Worm (Caenorhabditis elegans) whole organism, L1 larva: Measurements from ENCODE around the gene M163.22.

Source experiments
- Y116A8C.19 ChIP-seq: sonication (generic microtip); optimal IDR thresholded peaks from 2 replicates; lab custom pipeline; 2016; ENCODE audit warnings: missing compliant biosample characterization, missing genetic modification characterization, borderline replicate concordance
- ama-1 ChIP-seq: fragments of 150-350 bp; optimal IDR thresholded peaks from 2 replicates; lab custom pipeline; 2014
- ceh-8 ChIP-seq: fragments of 200-800 bp; sonication (Bioruptor generic); optimal IDR thresholded peaks from 2 replicates; lab custom pipeline; 2018; ENCODE audit warnings: mild to moderate bottlenecking, missing genetic modification characterization, moderate library complexity, missing compliant biosample characterization
- ces-1 ChIP-seq: fragments of 150-350 bp; optimal IDR thresholded peaks from 2 replicates; lab custom pipeline; 2014; ENCODE audit warnings: missing biosample characterization, missing genetic modification reagents, missing genetic modification characterization
- jun-1 ChIP-seq: fragments of 150-350 bp; optimal IDR thresholded peaks from 2 replicates; lab custom pipeline; 2014; ENCODE audit warnings: missing biosample characterization, missing genetic modification reagents, missing genetic modification characterization
- lin-13 ChIP-seq: fragments of 150-350 bp; optimal IDR thresholded peaks from 2 replicates; lab custom pipeline; 2014; ENCODE audit warnings: missing biosample characterization, missing genetic modification reagents, missing genetic modification characterization
- lin-39 ChIP-seq: fragments of 150-350 bp; optimal IDR thresholded peaks from 2 replicates; lab custom pipeline; 2014; ENCODE audit warnings: missing biosample characterization, missing genetic modification reagents, missing genetic modification characterization
- lsy-2 ChIP-seq, 2 experiments: fragments of 150-350 bp; optimal IDR thresholded peaks; 2 replicates each; lab custom pipeline; 2014; ENCODE audit warnings: missing biosample characterization in 2 of 2, missing genetic modification characterization in 2 of 2
- mef-2 ChIP-seq: fragments of 150-350 bp; optimal IDR thresholded peaks from 2 replicates; lab custom pipeline; 2014; ENCODE audit warnings: missing biosample characterization, missing genetic modification characterization
- nhr-20 ChIP-seq: sonication (generic microtip); optimal IDR thresholded peaks from 2 replicates; lab custom pipeline; 2016; ENCODE audit warnings: mild to moderate bottlenecking, missing genetic modification characterization, missing compliant biosample characterization
- tbx-2 ChIP-seq: sonication (generic microtip); optimal IDR thresholded peaks from 2 replicates; lab custom pipeline; 2016; ENCODE audit warnings: missing genetic modification characterization, missing compliant biosample characterization

DNA sequence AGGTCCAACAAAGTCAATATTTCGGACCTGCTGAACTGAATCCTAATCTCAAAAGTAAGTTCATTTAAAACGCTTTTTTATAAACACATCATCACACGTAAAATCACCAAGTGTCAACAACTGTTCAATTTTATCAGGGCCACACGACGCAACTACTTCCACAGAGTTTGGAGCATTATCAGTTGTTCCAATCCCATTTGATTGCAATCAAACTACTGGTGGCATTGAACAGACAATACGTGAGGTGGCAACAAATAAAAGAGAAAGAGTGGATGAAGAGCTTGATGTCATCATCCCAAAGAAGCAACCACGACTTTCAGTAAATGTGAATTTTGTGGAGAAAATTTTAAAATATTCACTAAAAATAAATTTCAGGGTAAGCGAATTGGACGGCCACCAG lies 30.9 kb downstream of the M163.22 start:
- TF ChIP-seq jun-1 (tag; lab: Kevin White, UChicago) (no peak), lin-13 (GFP tag; lab: Kevin White, UChicago) (no peak), lin-39 (no peak), ces-1 (no peak), ama-1 (lab: Kevin White, UChicago) (no peak), lsy-2 (tag; optimal IDR thresholded peaks at IDR 0.05; lab: Kevin White, UChicago) (no peak), nhr-20 (tag; lab: Kevin White, UChicago) (no peak), ceh-8 (GFP tag; lab: Kevin White, UChicago) (no peak), Y116A8C.19 (tag; lab: Kevin White, UChicago) (no peak), tbx-2 (tag; lab: Kevin White, UChicago) (no peak), mef-2 (tag; lab: Kevin White, UChicago) (no peak)
